Worm (Caenorhabditis elegans) whole organism, young adult: ENCODE data around the gene vrp-1.

ENCODE experiments used
- B0336.3 ChIP-seq: fragments of 200-800 bp; sonication (Bioruptor generic); IDR thresholded peaks from 2 replicates; pipeline ENCODE4 v1.3.6; 2022; ENCODE audit warnings: missing genetic modification characterization, missing compliant biosample characterization
- F52B5.7 ChIP-seq: sonication (generic microtip); optimal IDR thresholded peaks from 2 replicates; lab custom pipeline; 2016; ENCODE audit warnings: mild to moderate bottlenecking, missing genetic modification characterization, missing compliant biosample characterization
- K11D2.4 ChIP-seq: fragments of 200-800 bp; sonication (Bioruptor generic); IDR thresholded peaks from 2 replicates; pipeline ENCODE4 v1.3.6; 2022; ENCODE audit warnings: missing genetic modification reagents, missing genetic modification characterization, missing compliant biosample characterization
- K12H6.12 ChIP-seq: fragments of 200-800 bp; sonication (Bioruptor generic); optimal IDR thresholded peaks from 2 replicates; lab custom pipeline; 2018; ENCODE audit warnings: mild to moderate bottlenecking, missing genetic modification characterization, missing compliant biosample characterization
- T26A5.8 ChIP-seq: sonication (generic microtip); optimal IDR thresholded peaks from 2 replicates; lab custom pipeline; 2016; ENCODE audit warnings: missing genetic modification characterization, missing compliant biosample characterization
- Y53F4B.3 ChIP-seq: fragments of 200-800 bp; sonication (Bioruptor generic); IDR thresholded peaks from 2 replicates; pipeline ENCODE4 v1.3.6; 2022; ENCODE audit warnings: missing genetic modification reagents, missing genetic modification characterization, missing compliant biosample characterization
- Y79H2A.3 ChIP-seq: fragments of 200-800 bp; sonication (Bioruptor generic); conservative IDR thresholded peaks from 2 replicates; pipeline ENCODE4 v1.3.6; 2022; ENCODE audit warnings: missing genetic modification reagents, missing genetic modification characterization, missing compliant biosample characterization
- ZK185.1 ChIP-seq: sonication (generic microtip); optimal IDR thresholded peaks from 2 replicates; lab custom pipeline; 2016; ENCODE audit warnings: mild to moderate bottlenecking, missing genetic modification characterization, missing compliant biosample characterization; ENCODE audit not compliant: poor library complexity, severe bottlenecking
- akir-1 ChIP-seq: fragments of 200-800 bp; sonication (Bioruptor generic); optimal IDR thresholded peaks from 2 replicates; lab custom pipeline; 2018; ENCODE audit warnings: mild to moderate bottlenecking, missing genetic modification characterization, moderate library complexity, missing compliant biosample characterization
- ama-1 ChIP-seq, 3 experiments: fragments of 150-350 bp in 1 of 3; sonication (generic microtip) in 2 of 3; optimal IDR thresholded peaks; 2 replicates each; lab custom pipeline; 2014 to 2018; ENCODE audit warnings: missing biosample characterization in 2 of 3, missing genetic modification characterization in 2 of 3, missing genetic modification reagents in 2 of 3
- athp-1 ChIP-seq: sonication (generic microtip); optimal IDR thresholded peaks from 2 replicates; lab custom pipeline; 2017; ENCODE audit warnings: mild to moderate bottlenecking, missing genetic modification characterization, missing compliant biosample characterization
- attf-5 ChIP-seq: fragments of 200-800 bp; sonication (Bioruptor generic); optimal IDR thresholded peaks from 2 replicates; lab custom pipeline; 2018; ENCODE audit warnings: mild to moderate bottlenecking, missing genetic modification characterization, missing compliant biosample characterization
- bed-1 ChIP-seq: fragments of 200-800 bp; sonication (Bioruptor generic); IDR thresholded peaks from 2 replicates; pipeline ENCODE4 v1.3.6; 2022; ENCODE audit warnings: missing genetic modification reagents, missing genetic modification characterization, missing compliant biosample characterization
- ccch-3 ChIP-seq: fragments of 200-800 bp; sonication (Bioruptor generic); optimal IDR thresholded peaks from 2 replicates; lab custom pipeline; 2018; ENCODE audit warnings: mild to moderate bottlenecking, missing genetic modification characterization, missing compliant biosample characterization
- cebp-1 ChIP-seq, 2 experiments: fragments of 200-800 bp in 1 of 2; sonication (Bioruptor generic) in 1 of 2; sonication (generic microtip) in 1 of 2; IDR thresholded peaks in 1 of 2; optimal IDR thresholded peaks in 1 of 2; 2 replicates each; pipeline versions ENCODE4 v1.3.6 to Lab custom; 2017 to 2022; ENCODE audit warnings: missing compliant biosample characterization in 2 of 2, missing genetic modification characterization in 2 of 2, mild to moderate bottlenecking in 1 of 2, missing genetic modification reagents in 1 of 2, moderate library complexity in 1 of 2
- ceh-27 ChIP-seq: fragments of 200-800 bp; sonication (Bioruptor generic); optimal IDR thresholded peaks from 2 replicates; lab custom pipeline; 2018; ENCODE audit warnings: mild to moderate bottlenecking, missing genetic modification characterization, moderate library complexity, missing compliant biosample characterization
- ceh-79 ChIP-seq: sonication (generic microtip); optimal IDR thresholded peaks from 2 replicates; lab custom pipeline; 2017; ENCODE audit warnings: mild to moderate bottlenecking, missing genetic modification characterization, missing compliant biosample characterization
- chd-7 ChIP-seq: sonication (generic microtip); optimal IDR thresholded peaks from 2 replicates; lab custom pipeline; 2016; ENCODE audit warnings: mild to moderate bottlenecking, missing genetic modification characterization, moderate library complexity, missing compliant biosample characterization
- die-1 ChIP-seq: sonication (generic microtip); optimal IDR thresholded peaks from 2 replicates; lab custom pipeline; 2016; ENCODE audit warnings: missing genotype, mild to moderate bottlenecking, missing genetic modification characterization, missing compliant biosample characterization
- efl-1 ChIP-seq: fragments of 150-350 bp; optimal IDR thresholded peaks from 2 replicates; lab custom pipeline; 2014; ENCODE audit warnings: missing biosample characterization, missing genetic modification reagents, missing genetic modification characterization
- egrh-3 ChIP-seq: fragments of 200-800 bp; sonication (Bioruptor generic); IDR thresholded peaks from 2 replicates; pipeline ENCODE4 v1.3.6; 2022; ENCODE audit warnings: missing genetic modification reagents, missing genetic modification characterization, missing compliant biosample characterization
- him-1 ChIP-seq: sonication (generic microtip); optimal IDR thresholded peaks from 2 replicates; lab custom pipeline; 2016; ENCODE audit warnings: missing genotype, missing genetic modification reagents, missing genetic modification characterization, missing compliant biosample characterization
- hmg-1.2 ChIP-seq: fragments of 200-800 bp; sonication (Bioruptor generic); IDR thresholded peaks from 2 replicates; pipeline ENCODE4 v1.3.6; 2022; ENCODE audit warnings: missing genetic modification reagents, missing genetic modification characterization, missing compliant biosample characterization
- hmg-20 ChIP-seq: fragments of 200-800 bp; sonication (Bioruptor generic); IDR thresholded peaks from 2 replicates; pipeline ENCODE4 v1.3.6; 2022; ENCODE audit warnings: missing genetic modification reagents, missing genetic modification characterization, missing compliant biosample characterization
- let-607 ChIP-seq, 2 experiments: fragments of 200-800 bp in 1 of 2; sonication (Bioruptor generic) in 1 of 2; sonication (generic microtip) in 1 of 2; optimal IDR thresholded peaks; 2 replicates each; lab custom pipeline; 2016 to 2018; ENCODE audit warnings: mild to moderate bottlenecking in 2 of 2, missing compliant biosample characterization in 2 of 2, missing genetic modification characterization in 2 of 2, moderate library complexity in 2 of 2, missing genotype in 1 of 2
- lin-26 ChIP-seq: fragments of 200-800 bp; sonication (Bioruptor generic); IDR thresholded peaks from 2 replicates; pipeline ENCODE4 v1.3.6; 2022; ENCODE audit warnings: missing genetic modification reagents, missing genetic modification characterization, missing compliant biosample characterization
- lir-1 ChIP-seq: fragments of 200-800 bp; sonication (Bioruptor generic); conservative IDR thresholded peaks from 2 replicates; pipeline ENCODE4 v1.3.6; 2022; ENCODE audit warnings: missing genetic modification reagents, missing genetic modification characterization, missing compliant biosample characterization
- madf-10 ChIP-seq: sonication (generic microtip); optimal IDR thresholded peaks from 2 replicates; lab custom pipeline; 2016; ENCODE audit warnings: mild to moderate bottlenecking, missing genetic modification characterization, missing compliant biosample characterization
- madf-6 ChIP-seq: fragments of 200-800 bp; sonication (Bioruptor generic); IDR thresholded peaks from 2 replicates; pipeline ENCODE4 v1.3.6; 2022; ENCODE audit warnings: missing genetic modification reagents, missing genetic modification characterization, missing compliant biosample characterization
- mcd-1 ChIP-seq: fragments of 200-800 bp; sonication (Bioruptor generic); IDR thresholded peaks from 2 replicates; pipeline ENCODE4 v1.3.6; 2022; ENCODE audit warnings: missing genetic modification reagents, missing genetic modification characterization, missing compliant biosample characterization
- nfya-2 ChIP-seq: fragments of 200-800 bp; sonication (Bioruptor generic); IDR thresholded peaks from 2 replicates; pipeline ENCODE4 v1.3.6; 2022; ENCODE audit warnings: missing genetic modification reagents, missing genetic modification characterization, missing compliant biosample characterization
- nfyb-1 ChIP-seq: fragments of 200-800 bp; sonication (Bioruptor generic); IDR thresholded peaks from 2 replicates; pipeline ENCODE4 v1.3.6; 2022; ENCODE audit warnings: missing genetic modification reagents, missing genetic modification characterization, missing compliant biosample characterization
- nhr-120 ChIP-seq: fragments of 200-800 bp; sonication (Bioruptor generic); IDR thresholded peaks from 2 replicates; pipeline ENCODE4 v1.3.6; 2022; ENCODE audit warnings: missing genetic modification characterization, missing compliant biosample characterization
- nhr-27 ChIP-seq: fragments of 200-800 bp; sonication (Bioruptor generic); optimal IDR thresholded peaks from 2 replicates; lab custom pipeline; 2018; ENCODE audit warnings: mild to moderate bottlenecking, missing genetic modification characterization, moderate library complexity, missing compliant biosample characterization
- rcor-1 ChIP-seq: fragments of 200-800 bp; sonication (Bioruptor generic); IDR thresholded peaks from 2 replicates; pipeline ENCODE4 v1.3.6; 2022; ENCODE audit warnings: missing genetic modification reagents, missing genetic modification characterization, missing compliant biosample characterization
- rec-8 ChIP-seq, 2 experiments: sonication (generic microtip); optimal IDR thresholded peaks; 2 replicates each; lab custom pipeline; 2016; ENCODE audit warnings: mild to moderate bottlenecking in 2 of 2, missing genetic modification characterization in 2 of 2, missing genetic modification reagents in 2 of 2, missing genotype in 2 of 2, missing biosample characterization in 1 of 2, missing compliant biosample characterization in 1 of 2, moderate library complexity in 1 of 2
- sea-2 ChIP-seq: fragments of 200-800 bp; sonication (Bioruptor generic); IDR thresholded peaks from 2 replicates; pipeline ENCODE4 v1.3.6; 2022; ENCODE audit warnings: missing genetic modification characterization, missing compliant biosample characterization
- snpc-3.4 ChIP-seq: sonication (generic microtip); optimal IDR thresholded peaks from 2 replicates; lab custom pipeline; 2017; ENCODE audit warnings: missing genetic modification characterization, mild to moderate bottlenecking, missing compliant biosample characterization, antibody characterized with exemption, moderate library complexity, missing genotype, missing genetic modification reagents
- sptf-2 ChIP-seq: fragments of 200-800 bp; sonication (Bioruptor generic); optimal IDR thresholded peaks from 2 replicates; lab custom pipeline; 2018; ENCODE audit warnings: mild to moderate bottlenecking, missing genetic modification characterization, missing compliant biosample characterization
- zfh-2 ChIP-seq: fragments of 200-800 bp; sonication (Bioruptor generic); conservative IDR thresholded peaks from 2 replicates; pipeline ENCODE4 v1.3.6; 2022; ENCODE audit warnings: missing genetic modification reagents, missing genetic modification characterization, missing compliant biosample characterization
- zim-3 ChIP-seq: sonication (generic microtip); optimal IDR thresholded peaks from 2 replicates; lab custom pipeline; 2017; ENCODE audit warnings: mild to moderate bottlenecking, missing genetic modification characterization, moderate library complexity, missing compliant biosample characterization
- ztf-26 ChIP-seq: sonication (generic microtip); optimal IDR thresholded peaks from 2 replicates; lab custom pipeline; 2017; ENCODE audit warnings: missing genetic modification characterization, missing compliant biosample characterization
- ztf-3 ChIP-seq: fragments of 200-800 bp; sonication (Bioruptor generic); optimal IDR thresholded peaks from 2 replicates; lab custom pipeline; 2018; ENCODE audit warnings: mild to moderate bottlenecking, missing genetic modification characterization, missing compliant biosample characterization

Gene vrp-1

ce11 chrIV:2993278-2993899 is 19.0 kb upstream of the vrp-1 start:
- TF ChIP-seq mcd-1 (GFP tag; lab: Robert Waterston, UW) = peak; percentile 56
- TF ChIP-seq cebp-1 (GFP tag; IDR thresholded peaks at IDR 0.05; lab: Robert Waterston, UW) = no peak
- peak; percentile 70 for TF ChIP-seq cebp-1 (tag; optimal IDR thresholded peaks at IDR 0.05; lab: Kevin White, UChicago)
- peak; percentile 82 for TF ChIP-seq ztf-3 (GFP tag; lab: Kevin White, UChicago)
- peak; percentile 40 for TF ChIP-seq attf-5 (GFP tag; lab: Kevin White, UChicago)
- TF ChIP-seq F52B5.7 (tag; lab: Kevin White, UChicago) = peak; percentile 6
- TF ChIP-seq ztf-26 (tag; lab: Kevin White, UChicago) = peak; percentile 0
- TF ChIP-seq lir-1 (GFP tag; lab: Robert Waterston, UW) = no peak
- no peak for TF ChIP-seq nhr-27
- TF ChIP-seq T26A5.8 = no peak
- TF ChIP-seq nfya-2 (GFP tag; lab: Robert Waterston, UW) = no peak
- no peak for TF ChIP-seq ccch-3 (GFP tag; lab: Kevin White, UChicago)
- TF ChIP-seq madf-10 (tag; lab: Kevin White, UChicago) = peak; percentile 92
- no peak for TF ChIP-seq him-1 (tag; lab: Kevin White, UChicago)
- TF ChIP-seq rcor-1 (GFP tag; lab: Robert Waterston, UW) = 0 out of 2 replicates have a peak, but pooled peaks have one; percentile 4
- TF ChIP-seq ceh-27 (GFP tag; lab: Kevin White, UChicago) = peak; percentile 57
- peak; percentile 93 for TF ChIP-seq K12H6.12 (tag; lab: Kevin White, UChicago)
- peak; percentile 97 for TF ChIP-seq zfh-2 (GFP tag; lab: Robert Waterston, UW)
- peak; percentile 49 for TF ChIP-seq B0336.3 (GFP tag; lab: Robert Waterston, UW)
- TF ChIP-seq athp-1 = no peak
- TF ChIP-seq chd-7 (tag; lab: Kevin White, UChicago) = peak; percentile 60
- TF ChIP-seq ama-1 (optimal IDR thresholded peaks at IDR 0.05; lab: Kevin White, UChicago) = no peak
- peak in 1 of 2 experiments; percentile 6 for TF ChIP-seq ama-1 (GFP tag; optimal IDR thresholded peaks at IDR 0.05; lab: Kevin White, UChicago)
- no peak for TF ChIP-seq lin-26 (GFP tag; lab: Robert Waterston, UW)
- peak; percentile 9; the same call in 1 of the 2 replicates for TF ChIP-seq K11D2.4 (GFP tag; lab: Robert Waterston, UW)
- no peak for TF ChIP-seq sea-2 (GFP tag; lab: Robert Waterston, UW)
- TF ChIP-seq zim-3 (tag; lab: Kevin White, UChicago) = peak; percentile 37
- peak; percentile 64 for TF ChIP-seq hmg-1.2 (GFP tag; lab: Robert Waterston, UW)
- no peak for TF ChIP-seq snpc-3.4 (tag; lab: Kevin White, UChicago)
- TF ChIP-seq ceh-79 = no peak
- TF ChIP-seq nfyb-1 (GFP tag; lab: Robert Waterston, UW) = 0 out of 2 replicates have a peak, but pooled peaks have one; percentile 61
- no peak for TF ChIP-seq hmg-20
- no peak for TF ChIP-seq madf-6 (GFP tag; lab: Robert Waterston, UW)
- TF ChIP-seq egrh-3 (GFP tag; lab: Robert Waterston, UW) = peak; percentile 83
- no peak for TF ChIP-seq efl-1

ce11 chrIV:2994883-2995282 is 17.5 kb upstream of the vrp-1 start:
- TF ChIP-seq nhr-120 (GFP tag; lab: Robert Waterston, UW) = no peak
- TF ChIP-seq Y79H2A.3 (GFP tag; lab: Robert Waterston, UW) = no peak
- no peak for TF ChIP-seq rcor-1 (GFP tag; lab: Robert Waterston, UW)
- TF ChIP-seq ZK185.1 = no peak
- TF ChIP-seq snpc-3.4 (tag; lab: Kevin White, UChicago) = no peak
- TF ChIP-seq bed-1 = no peak
- TF ChIP-seq rec-8 (tag; optimal IDR thresholded peaks at IDR 0.05; lab: Kevin White, UChicago) = no peak
- TF ChIP-seq Y53F4B.3 (GFP tag; lab: Robert Waterston, UW) = no peak
- peak; percentile 20; the same call in 1 of the 2 replicates for TF ChIP-seq mcd-1 (GFP tag; lab: Robert Waterston, UW)
- TF ChIP-seq efl-1 = no peak
- no peak for TF ChIP-seq die-1 (tag; lab: Kevin White, UChicago)
- TF ChIP-seq akir-1 (GFP tag; lab: Kevin White, UChicago) = no peak
- no peak for TF ChIP-seq let-607 (tag; optimal IDR thresholded peaks at IDR 0.05; lab: Kevin White, UChicago)
- peak; percentile 1 for TF ChIP-seq K12H6.12 (tag; lab: Kevin White, UChicago)
- TF ChIP-seq zfh-2 (GFP tag; lab: Robert Waterston, UW) = 0 out of 2 replicates have a peak, but pooled peaks have one; percentile 43
- no peak for TF ChIP-seq sptf-2 (GFP tag; lab: Kevin White, UChicago)
- no peak for TF ChIP-seq ceh-79
